Fruit fly (Drosophila melanogaster) ovary, adult (tissue): ENCODE data around the gene CG32373.

Experiments used
- CG17801 ChIP-seq: fragments of 200-800 bp; optimal IDR thresholded peaks from 2 replicates; lab custom pipeline; 2019; ENCODE audit warnings: missing biosample characterization, mild to moderate bottlenecking, missing genetic modification characterization, moderate library complexity; ENCODE audit not compliant: partially characterized antibody

The CG32373 gene

DNA sequence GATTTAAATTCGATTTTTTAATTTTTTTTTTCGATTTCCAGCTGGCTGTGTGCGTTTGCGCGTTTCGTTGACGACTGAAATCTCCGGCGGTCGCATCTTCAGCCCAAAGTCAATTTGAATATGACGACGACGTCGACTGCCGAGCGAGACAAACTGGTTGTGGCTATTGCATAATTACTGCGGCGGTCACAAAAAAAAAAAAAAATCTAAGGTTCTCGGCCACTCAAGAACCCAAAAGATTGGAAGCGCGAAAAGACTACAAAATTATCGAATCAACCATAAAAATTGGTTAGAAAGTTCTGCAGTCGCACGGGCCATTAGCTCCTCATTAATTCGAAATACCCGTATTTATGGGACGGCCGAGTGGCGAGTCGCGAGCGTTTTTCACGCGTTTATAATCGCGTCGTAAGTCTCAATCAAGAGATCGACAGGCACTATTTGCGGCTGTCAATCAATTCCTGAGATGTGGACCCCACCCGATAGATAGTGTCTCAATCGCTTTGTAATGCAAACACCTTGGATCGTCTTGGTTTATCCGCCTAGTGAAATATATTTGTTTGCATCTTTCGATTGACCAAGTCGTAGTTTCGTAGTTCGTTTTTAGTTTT is 81.9 kb downstream of the CG32373 start, which contains the start of gene CG8492:
CG8492 (minus strand) TSS at position 51 of the 608 bp plus-strand sequence.
- TF ChIP-seq CG17801 (GFP tag; lab: Kevin White, UChicago) = no peak

- TF ChIP-seq CG17801 (GFP tag; lab: Kevin White, UChicago) = no peak
These were observed 91.6 kb downstream of the CG32373 start for dm6 chr3L:7741953-7742352.

DNA sequence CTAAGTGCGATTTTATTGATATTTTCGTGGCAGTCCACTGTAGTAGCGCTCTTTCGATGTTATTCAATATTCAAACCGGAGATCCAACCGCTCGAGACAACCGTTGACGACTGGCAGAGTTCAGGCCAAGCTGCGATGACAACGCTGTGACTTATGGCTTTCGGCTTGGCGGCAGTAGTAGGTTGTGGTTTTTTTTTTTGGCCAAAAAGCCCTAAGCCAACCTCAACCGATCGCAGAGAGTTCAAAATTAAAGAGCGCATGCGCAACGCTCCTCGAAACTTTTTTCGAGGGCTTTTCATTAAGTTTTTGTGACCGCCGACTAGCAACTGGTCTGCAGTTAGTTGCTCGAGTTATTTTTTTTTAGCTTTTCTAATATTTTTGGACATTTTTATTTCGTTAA is 92.6 kb downstream of the CG32373 start, which contains the start of gene Snmp2:
Snmp2 (minus strand) TSS at position 101 of the 400 bp plus-strand sequence.
- no peak for TF ChIP-seq CG17801 (GFP tag; lab: Kevin White, UChicago)

DNA sequence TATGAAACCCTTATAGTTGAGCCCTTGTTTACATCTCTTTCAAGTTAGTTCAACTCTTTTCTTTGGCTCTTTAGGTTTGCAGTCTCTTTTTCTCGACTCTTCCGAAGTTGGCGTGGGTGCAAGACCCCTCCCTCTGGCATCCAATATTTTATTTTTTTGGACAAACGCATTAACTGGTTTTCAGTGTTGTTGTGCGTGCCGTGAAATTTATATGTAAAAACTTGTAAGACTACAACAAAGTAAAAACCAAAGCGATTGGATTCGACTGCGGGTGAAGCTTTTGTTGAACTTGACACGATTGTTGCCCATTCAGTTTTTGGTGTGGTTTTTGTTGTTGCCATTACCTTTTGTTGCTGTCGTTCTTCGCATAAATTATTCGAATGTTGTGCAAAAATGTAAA is 93.4 kb downstream of the CG32373 start:
- no peak for TF ChIP-seq CG17801 (GFP tag; lab: Kevin White, UChicago)

DNA sequence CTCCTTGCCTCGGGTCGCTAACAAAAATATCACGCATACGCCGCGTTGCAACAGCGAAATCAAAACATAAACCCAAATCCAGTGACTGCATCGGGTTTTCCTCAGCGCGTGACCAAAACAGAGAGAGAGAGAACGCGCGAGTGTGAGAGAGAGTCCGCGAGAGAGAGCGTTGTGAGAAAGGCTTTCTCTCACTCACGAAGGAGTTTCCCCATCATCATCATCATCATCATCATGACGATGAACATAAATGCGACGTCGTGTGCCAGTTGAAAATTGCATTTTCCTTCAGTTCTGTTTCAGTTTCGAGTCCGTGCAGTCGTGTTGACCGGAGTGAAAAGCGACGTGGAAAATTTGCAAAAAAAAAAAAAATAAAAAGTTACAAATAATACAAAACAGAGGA is 96.7 kb downstream of the CG32373 start, which contains the start of gene CG13685:
CG13685 (plus strand) TSS at position 301 of the 400 bp plus-strand sequence.
- TF ChIP-seq CG17801 (GFP tag; lab: Kevin White, UChicago) = no peak

- TF ChIP-seq CG17801 (GFP tag; lab: Kevin White, UChicago) = no peak
These were observed 103.8 kb downstream of the CG32373 start, which contains the start of gene CG7409 for dm6 chr3L:7754109-7754508. CG7409 (plus strand) TSS chr3L:7754409.

DNA sequence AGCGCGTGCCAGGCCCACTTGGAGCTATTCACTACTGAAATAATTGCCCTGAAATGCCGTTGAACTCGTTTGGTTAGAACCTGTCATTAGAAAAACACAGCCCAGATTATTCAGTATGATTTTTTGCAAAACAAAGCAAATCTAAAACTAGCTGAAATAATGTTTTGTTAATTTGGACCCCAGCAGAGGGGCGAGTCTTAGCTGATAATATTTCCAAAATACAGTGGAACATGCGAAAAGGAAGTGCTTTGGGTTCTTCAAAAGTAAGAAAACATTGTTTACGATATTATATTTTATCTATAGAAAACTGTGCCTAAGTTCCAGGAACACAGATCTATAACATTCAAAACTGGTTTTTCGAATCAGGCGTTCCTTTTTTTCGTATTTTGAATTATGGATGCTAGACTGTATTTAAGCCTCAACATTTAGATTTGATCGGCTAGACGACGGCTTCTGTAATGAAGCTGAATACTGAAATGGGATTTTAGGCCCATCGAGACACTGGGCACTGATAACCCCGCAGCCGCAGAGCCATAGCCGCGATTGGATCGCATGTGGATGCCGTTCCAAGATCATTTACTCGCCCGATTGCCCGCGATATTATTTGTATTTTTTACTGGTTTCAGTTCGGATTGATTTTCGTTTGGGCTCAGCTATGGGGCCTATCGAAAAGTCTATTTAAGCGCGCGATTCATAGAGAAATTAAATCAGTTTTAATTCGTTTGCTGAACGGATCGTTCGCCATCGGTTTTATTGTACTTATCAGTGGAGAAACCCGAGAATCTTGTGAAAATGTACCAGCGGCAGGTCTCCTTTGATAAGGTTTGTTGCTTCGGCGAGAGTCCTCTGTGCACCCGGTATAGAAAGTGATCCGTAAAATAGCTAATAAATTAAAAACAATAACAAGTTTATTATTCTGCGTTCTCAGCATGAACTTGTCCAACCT is 109.8 kb downstream of the CG32373 start, which contains the start of gene Hn:
Hn (plus strand) TSS at position 619 of the 946 bp plus-strand sequence.
- no peak for TF ChIP-seq CG17801 (GFP tag; lab: Kevin White, UChicago)

- TF ChIP-seq CG17801 (GFP tag; lab: Kevin White, UChicago) = no peak
These were observed 117.9 kb downstream of the CG32373 start, which contains the start of gene CG32371 for dm6 chr3L:7768252-7768651. CG32371 (minus strand) TSS chr3L:7768352.

dm6 chr3L:7772160-7772798 is 121.9 kb downstream of the CG32373 start:
- TF ChIP-seq CG17801 (GFP tag; lab: Kevin White, UChicago) = peak; percentile 10

DNA sequence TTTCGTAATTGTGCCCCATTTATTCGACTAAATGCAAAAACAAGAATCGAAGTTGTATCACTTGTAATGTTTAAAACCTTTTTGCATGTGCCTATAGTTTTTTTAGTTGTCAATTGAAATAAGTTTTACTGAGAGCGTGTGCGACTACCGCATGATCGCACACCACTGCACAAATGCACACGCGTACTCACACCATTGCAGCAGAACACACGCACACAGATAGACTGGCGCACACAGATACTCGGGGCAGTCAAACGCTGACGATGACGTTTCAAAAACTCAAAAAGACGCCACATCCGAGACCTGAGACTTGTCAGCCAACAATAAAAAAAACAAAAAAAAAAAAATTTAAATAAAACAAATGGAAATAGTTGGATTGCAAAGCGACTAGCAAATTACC is 123.2 kb downstream of the CG32373 start:
- peak; percentile 36 for TF ChIP-seq CG17801 (GFP tag; lab: Kevin White, UChicago)

DNA sequence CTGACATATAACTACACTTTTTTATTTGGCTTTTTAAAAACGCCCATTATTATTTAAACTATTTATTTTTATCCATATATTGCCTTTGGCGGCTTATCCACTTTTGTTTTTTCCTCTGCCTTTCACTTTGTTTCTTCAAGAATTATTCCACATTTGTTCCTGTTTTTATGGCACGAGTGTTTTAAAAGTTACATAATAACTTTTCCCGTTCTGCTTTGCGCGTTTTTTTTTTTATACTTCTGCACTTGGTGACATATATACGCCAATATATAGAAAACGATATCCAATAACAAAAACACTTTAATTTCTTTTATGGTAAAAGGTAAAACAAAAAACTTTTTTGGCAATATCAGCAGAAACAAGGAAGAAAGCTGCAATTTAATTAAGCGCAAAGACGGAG is 124.3 kb downstream of the CG32373 start:
- TF ChIP-seq CG17801 (GFP tag; lab: Kevin White, UChicago) = no peak

DNA sequence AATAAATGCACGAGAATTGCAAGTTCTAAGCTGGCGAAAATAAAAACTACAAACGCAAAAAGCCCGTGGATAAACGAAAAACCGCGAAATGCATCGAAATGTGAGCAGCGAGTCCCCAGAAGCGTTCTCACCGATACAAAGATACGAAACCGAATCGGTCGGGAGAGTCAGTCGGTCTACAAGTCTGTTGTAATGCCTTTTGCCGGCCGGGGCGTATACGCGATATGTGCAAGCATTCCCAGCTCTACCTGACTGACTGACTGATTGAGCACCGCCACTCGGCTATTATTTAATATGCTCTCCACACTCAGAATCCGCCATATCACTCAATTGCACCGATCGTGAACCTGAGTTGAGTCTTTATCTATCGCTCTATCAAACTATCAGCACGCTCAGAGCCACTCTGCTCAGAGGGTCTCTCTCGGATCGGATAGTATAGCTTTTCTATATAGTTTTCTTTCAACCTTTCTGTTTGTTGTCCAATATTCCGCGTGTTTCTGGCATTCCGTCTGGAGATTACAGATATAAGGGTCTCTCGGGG is 125.1 kb downstream of the CG32373 start, which contains the start of gene Clk:
Clk (minus strand) TSS at position 239 of the 541 bp plus-strand sequence.
- TF ChIP-seq CG17801 (GFP tag; lab: Kevin White, UChicago) = no peak

DNA sequence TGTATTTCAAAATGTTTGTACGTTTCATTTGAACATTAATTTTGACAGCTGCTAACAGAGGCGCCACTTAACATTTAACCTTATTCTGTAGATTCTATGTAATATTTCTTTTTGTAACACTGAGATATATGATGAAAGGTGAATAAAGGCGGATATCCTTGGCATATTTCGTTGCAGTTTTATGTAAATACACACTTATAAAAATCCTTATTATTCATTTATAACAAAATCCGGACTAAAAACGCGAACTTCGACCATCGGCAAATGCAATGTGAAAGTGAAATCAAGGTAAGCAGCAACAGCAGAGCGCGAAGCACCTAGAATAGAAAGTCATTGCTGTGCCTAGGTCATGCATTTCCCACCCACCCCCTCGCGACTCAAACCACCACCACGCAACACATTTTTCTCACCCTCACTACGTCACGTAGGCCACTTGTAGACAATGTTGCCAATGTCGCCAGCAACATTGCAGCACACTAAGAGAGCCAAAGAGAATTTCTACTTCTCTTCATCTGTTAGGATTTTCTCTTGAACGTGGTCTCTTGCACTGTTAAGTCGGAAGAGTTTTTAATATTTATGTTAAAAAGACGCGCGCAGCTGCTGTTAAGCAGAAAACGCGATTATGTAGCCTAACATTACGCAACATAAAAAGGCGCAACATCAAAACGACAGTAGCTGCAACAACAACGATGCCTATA is 131.2 kb downstream of the CG32373 start:
- TF ChIP-seq CG17801 (GFP tag; lab: Kevin White, UChicago) = no peak
